Fruit fly (Drosophila melanogaster) whole organism, embryonic: ENCODE data around the gene GlcAT-P.

Experiments
- Adf1 ChIP-seq: fragments of 200-800 bp; sonication (Bioruptor generic); IDR thresholded peaks from 2 replicates; pipeline ENCODE4 v1.3.6; 2022; ENCODE audit warnings: missing biosample characterization, missing genetic modification characterization
- Bgb ChIP-seq: fragments of 200-800 bp; sonication (Bioruptor generic); IDR thresholded peaks from 2 replicates; pipeline ENCODE4 v1.3.6; 2022; ENCODE audit warnings: missing biosample characterization, missing genetic modification characterization; ENCODE audit not compliant: partially characterized antibody
- CG10209 ChIP-seq: fragments of 200-800 bp; sonication (Bioruptor generic); optimal IDR thresholded peaks from 3 replicates; lab custom pipeline; 2017; ENCODE audit warnings: missing biosample characterization, mild to moderate bottlenecking, missing genetic modification characterization, missing genetic modification reagents
- CG12391 ChIP-seq: fragments of 200-800 bp; sonication (Bioruptor generic); optimal IDR thresholded peaks from 3 replicates; lab custom pipeline; 2018; ENCODE audit warnings: missing biosample characterization, mild to moderate bottlenecking, missing genetic modification characterization, moderate library complexity
- CG13287 ChIP-seq: fragments of 200-800 bp; sonication (Bioruptor generic); IDR thresholded peaks from 2 replicates; pipeline ENCODE4 v1.3.6; 2022; ENCODE audit warnings: missing biosample characterization, missing genetic modification characterization; ENCODE audit not compliant: partially characterized antibody
- CG14965 ChIP-seq: fragments of 200-800 bp; sonication (Bioruptor generic); optimal IDR thresholded peaks from 2 replicates; lab custom pipeline; 2016; ENCODE audit warnings: missing biosample characterization, missing genetic modification characterization, borderline replicate concordance
- CG15696 ChIP-seq: fragments of 200-800 bp; sonication (Bioruptor generic); optimal IDR thresholded peaks from 2 replicates; lab custom pipeline; 2019; ENCODE audit warnings: missing biosample characterization, mild to moderate bottlenecking, missing genetic modification characterization, moderate library complexity
- CG17359 ChIP-seq: fragments of 200-800 bp; sonication (Bioruptor generic); optimal IDR thresholded peaks from 3 replicates; lab custom pipeline; 2018; ENCODE audit warnings: missing biosample characterization, mild to moderate bottlenecking, missing genetic modification characterization, moderate library complexity
- CG33557 ChIP-seq: fragments of 200-800 bp; sonication (Bioruptor generic); optimal IDR thresholded peaks from 2 replicates; lab custom pipeline; 2019; ENCODE audit warnings: missing biosample characterization, mild to moderate bottlenecking, missing genetic modification characterization, moderate library complexity
- CG34224 ChIP-seq: fragments of 200-800 bp; sonication (Bioruptor generic); IDR thresholded peaks from 3 replicates; pipeline ENCODE4 v1.3.6; 2022; ENCODE audit warnings: missing biosample characterization, missing genetic modification characterization; ENCODE audit not compliant: partially characterized antibody
- CG4360 ChIP-seq: fragments of 200-800 bp; sonication (Bioruptor generic); IDR thresholded peaks from 2 replicates; pipeline ENCODE4 v1.3.6; 2022; ENCODE audit warnings: missing biosample characterization, missing genetic modification characterization
- CG4730 ChIP-seq: fragments of 200-800 bp; sonication (Bioruptor generic); IDR thresholded peaks from 2 replicates; pipeline ENCODE4 v1.3.6; 2022; ENCODE audit warnings: missing biosample characterization, missing genetic modification characterization
- CG6765 ChIP-seq: fragments of 200-800 bp; sonication (Bioruptor generic); optimal IDR thresholded peaks from 3 replicates; lab custom pipeline; 2017; ENCODE audit warnings: missing biosample characterization, mild to moderate bottlenecking, missing genetic modification characterization
- CG7786 ChIP-seq: fragments of 200-800 bp; sonication (Bioruptor generic); optimal IDR thresholded peaks from 2 replicates; lab custom pipeline; 2016; ENCODE audit warnings: missing biosample characterization, missing genetic modification characterization
- CG7963 ChIP-seq: fragments of 200-800 bp; sonication (Bioruptor generic); IDR thresholded peaks from 3 replicates; pipeline ENCODE4 v1.3.6; 2022; ENCODE audit warnings: missing biosample characterization, missing genetic modification characterization; ENCODE audit not compliant: partially characterized antibody
- CG9817 ChIP-seq: fragments of 200-800 bp; sonication (Bioruptor generic); optimal IDR thresholded peaks from 2 replicates; lab custom pipeline; 2018; ENCODE audit warnings: missing biosample characterization, mild to moderate bottlenecking, missing genetic modification characterization, moderate library complexity
- Fer1 ChIP-seq: fragments of 200-800 bp; sonication (Bioruptor generic); optimal IDR thresholded peaks from 2 replicates; lab custom pipeline; 2017; ENCODE audit warnings: missing biosample characterization, mild to moderate bottlenecking, missing genetic modification characterization
- Fer3 ChIP-seq: fragments of 200-800 bp; sonication (Bioruptor generic); optimal IDR thresholded peaks from 2 replicates; lab custom pipeline; 2018; ENCODE audit warnings: missing biosample characterization, mild to moderate bottlenecking, missing genetic modification characterization, moderate library complexity
- Gug ChIP-seq: fragments of 200-800 bp; sonication (Bioruptor generic); IDR thresholded peaks from 4 replicates; pipeline ENCODE4 v1.3.6; 2022; ENCODE audit warnings: missing biosample characterization, missing genetic modification characterization
- H15 ChIP-seq: fragments of 200-800 bp; sonication (Bioruptor generic); IDR thresholded peaks from 3 replicates; pipeline ENCODE4 v1.3.6; 2022; ENCODE audit warnings: missing biosample characterization, missing genetic modification characterization
- Hmx ChIP-seq: fragments of 200-800 bp; sonication (Bioruptor generic); optimal IDR thresholded peaks from 2 replicates; lab custom pipeline; 2016; ENCODE audit warnings: missing biosample characterization, missing genetic modification characterization
- Hr78 ChIP-seq, 2 experiments: fragments of 200-800 bp in 1 of 2; fragments of >200 bp in 1 of 2; sonication (Bioruptor generic) in 1 of 2; optimal IDR thresholded peaks; 2 replicates each; lab custom pipeline; 2017 to 2019; ENCODE audit warnings: missing biosample characterization in 2 of 2, missing genetic modification characterization in 2 of 2, mild to moderate bottlenecking in 1 of 2, moderate library complexity in 1 of 2
- Hsf ChIP-seq: fragments of 200-800 bp; sonication (Bioruptor generic); optimal IDR thresholded peaks from 3 replicates; lab custom pipeline; 2016; ENCODE audit warnings: missing biosample characterization, missing genetic modification characterization
- Kr ChIP-seq: fragments of 200-800 bp; sonication (Bioruptor generic); optimal IDR thresholded peaks from 2 replicates; lab custom pipeline; 2017; ENCODE audit warnings: missing biosample characterization, mild to moderate bottlenecking, missing genetic modification characterization
- Max ChIP-seq: fragments of 200-800 bp; sonication (Bioruptor generic); optimal IDR thresholded peaks from 2 replicates; lab custom pipeline; 2016; ENCODE audit warnings: missing biosample characterization, mild to moderate bottlenecking, missing genetic modification characterization
- NC2α ChIP-seq: fragments of 200-800 bp; sonication (Bioruptor generic); optimal IDR thresholded peaks from 2 replicates; lab custom pipeline; 2016; ENCODE audit warnings: missing biosample characterization, missing genetic modification characterization
- Neu2 ChIP-seq: fragments of 200-800 bp; sonication (Bioruptor generic); optimal IDR thresholded peaks from 3 replicates; lab custom pipeline; 2016; ENCODE audit warnings: missing biosample characterization, missing genetic modification characterization, borderline replicate concordance
- Sry-δ ChIP-seq: fragments of 200-800 bp; sonication (Bioruptor generic); optimal IDR thresholded peaks from 2 replicates; lab custom pipeline; 2016; ENCODE audit warnings: missing biosample characterization, missing genetic modification characterization
- ac ChIP-seq: fragments of 200-800 bp; sonication (Bioruptor generic); optimal IDR thresholded peaks from 3 replicates; lab custom pipeline; 2017; ENCODE audit warnings: missing biosample characterization, mild to moderate bottlenecking, missing genetic modification characterization
- bbx ChIP-seq: fragments of 200-800 bp; sonication (Bioruptor generic); IDR thresholded peaks from 2 replicates; pipeline ENCODE4 v1.3.6; 2022; ENCODE audit warnings: missing biosample characterization, missing genetic modification characterization; ENCODE audit not compliant: partially characterized antibody
- bowl ChIP-seq: fragments of 200-800 bp; sonication (Bioruptor generic); IDR thresholded peaks from 2 replicates; pipeline ENCODE4 v1.3.6; 2022; ENCODE audit warnings: missing biosample characterization, missing genetic modification characterization
- br ChIP-seq: fragments of >200 bp; optimal IDR thresholded peaks from 2 replicates; lab custom pipeline; 2017
- crp ChIP-seq, 2 experiments: fragments of 200-800 bp; sonication (Bioruptor generic); optimal IDR thresholded peaks; 2 replicates in 1 of 2; 3 replicates in 1 of 2; lab custom pipeline; 2017; ENCODE audit warnings: missing biosample characterization in 2 of 2, missing genetic modification characterization in 2 of 2, mild to moderate bottlenecking in 1 of 2, moderate library complexity in 1 of 2
- exex ChIP-seq: fragments of 200-800 bp; sonication (Bioruptor generic); optimal IDR thresholded peaks from 4 replicates; lab custom pipeline; 2018; ENCODE audit warnings: missing biosample characterization, mild to moderate bottlenecking, missing genetic modification characterization, moderate library complexity
- fd3F ChIP-seq: fragments of 200-800 bp; sonication (Bioruptor generic); optimal IDR thresholded peaks from 2 replicates; lab custom pipeline; 2018; ENCODE audit warnings: missing biosample characterization, mild to moderate bottlenecking, missing genetic modification characterization, moderate library complexity
- fd64A ChIP-seq: fragments of 200-800 bp; sonication (Bioruptor generic); optimal IDR thresholded peaks from 3 replicates; lab custom pipeline; 2018; ENCODE audit warnings: missing biosample characterization, mild to moderate bottlenecking, missing genetic modification characterization
- hbn ChIP-seq: fragments of 200-800 bp; sonication (Bioruptor generic); IDR thresholded peaks from 2 replicates; pipeline ENCODE4 v1.3.6; 2022; ENCODE audit warnings: missing biosample characterization, missing genetic modification characterization; ENCODE audit not compliant: partially characterized antibody
- lola ChIP-seq, 3 experiments: fragments of >200 bp in 2 of 3; fragments of 200-800 bp in 1 of 3; sonication (Bioruptor generic) in 1 of 3; optimal IDR thresholded peaks; 2 replicates each; lab custom pipeline; 2017 to 2019; ENCODE audit warnings: missing biosample characterization in 3 of 3, missing genetic modification characterization in 3 of 3, mild to moderate bottlenecking in 1 of 3, moderate library complexity in 1 of 3
- mld ChIP-seq: fragments of 200-800 bp; sonication (Bioruptor generic); IDR thresholded peaks from 3 replicates; pipeline ENCODE4 v1.3.6; 2022; ENCODE audit warnings: missing biosample characterization, missing genetic modification characterization; ENCODE audit not compliant: partially characterized antibody
- odd ChIP-seq: fragments of 200-800 bp; sonication (Bioruptor generic); optimal IDR thresholded peaks from 2 replicates; lab custom pipeline; 2017; ENCODE audit warnings: missing biosample characterization, mild to moderate bottlenecking, missing genetic modification characterization
- pho ChIP-seq: fragments of 200-800 bp; sonication (Bioruptor generic); optimal IDR thresholded peaks from 2 replicates; lab custom pipeline; 2016; ENCODE audit warnings: missing biosample characterization, missing genetic modification characterization
- salm ChIP-seq: fragments of 200-800 bp; sonication (Bioruptor generic); optimal IDR thresholded peaks from 2 replicates; lab custom pipeline; 2018; ENCODE audit warnings: missing biosample characterization, mild to moderate bottlenecking, missing genetic modification characterization
- sisA ChIP-seq: fragments of 200-800 bp; sonication (Bioruptor generic); IDR thresholded peaks from 2 replicates; pipeline ENCODE4 v1.3.6; 2022; ENCODE audit warnings: missing biosample characterization, missing genetic modification characterization
- slou ChIP-seq: fragments of 200-800 bp; sonication (Bioruptor generic); optimal IDR thresholded peaks from 3 replicates; lab custom pipeline; 2016; ENCODE audit warnings: missing biosample characterization, missing genetic modification characterization
- tio ChIP-seq: fragments of 200-800 bp; sonication (Bioruptor generic); optimal IDR thresholded peaks from 2 replicates; lab custom pipeline; 2017; ENCODE audit warnings: missing biosample characterization, missing genetic modification characterization, inconsistent platforms
- tll ChIP-seq, 2 experiments: fragments of 200-800 bp in 1 of 2; fragments of >200 bp in 1 of 2; sonication (Bioruptor generic) in 1 of 2; optimal IDR thresholded peaks; 2 replicates each; lab custom pipeline; 2017 to 2019; ENCODE audit warnings: missing biosample characterization in 2 of 2, missing genetic modification characterization in 2 of 2, mild to moderate bottlenecking in 1 of 2, moderate library complexity in 1 of 2
- wek ChIP-seq: fragments of 200-800 bp; sonication (Bioruptor generic); optimal IDR thresholded peaks from 3 replicates; lab custom pipeline; 2018; ENCODE audit warnings: missing biosample characterization, mild to moderate bottlenecking, missing genetic modification characterization, moderate library complexity
- zfh1 ChIP-seq: fragments of 200-800 bp; sonication (Bioruptor generic); IDR thresholded peaks from 3 replicates; pipeline ENCODE4 v1.3.6; 2022; ENCODE audit warnings: missing biosample characterization, missing genetic modification characterization

GlcAT-P gene

dm6 chr3L:11210517-11210916 is 13.2 kb upstream of the GlcAT-P start, which contains the start of the genes Ube3a and CG7600 (continued):
- TF ChIP-seq Max (GFP tag; lab: Kevin White, UChicago) (no peak), Gug (GFP tag; lab: Robert Waterston, UW) (no peak), lola (GFP tag; optimal IDR thresholded peaks at IDR 0.05; lab: Kevin White, UChicago) (peak in 1 of 3 experiments; percentile 22), bowl (GFP tag; lab: Robert Waterston, UW) (no peak), Hmx (GFP tag; lab: Kevin White, UChicago) (no peak), CG34224 (GFP tag; lab: Robert Waterston, UW) (peak; percentile 100), fd64A (no peak), Hr78 (GFP tag; optimal IDR thresholded peaks at IDR 0.05; lab: Kevin White, UChicago) (no peak), bbx (GFP tag; lab: Robert Waterston, UW) (peak; percentile 100), tio (no peak), Hsf (peak; percentile 53), pho (GFP tag; lab: Kevin White, UChicago) (peak; percentile 70), CG13287 (peak; percentile 100), fd3F (GFP tag; lab: Kevin White, UChicago) (no peak), Adf1 (peak; percentile 46; the same call in 1 of the 2 replicates), br (no peak), crp (GFP tag; optimal IDR thresholded peaks at IDR 0.05; lab: Kevin White, UChicago) (peak; percentile 73 to 91), CG10209 (GFP tag; lab: Kevin White, UChicago) (peak; percentile 5), Neu2 (peak; percentile 24), tll (GFP tag; optimal IDR thresholded peaks at IDR 0.05; lab: Kevin White, UChicago) (peak in 1 of 2 experiments; percentile 43), CG15696 (tag; lab: Kevin White, UChicago) (no peak), CG6765 (GFP tag; lab: Kevin White, UChicago) (no peak), H15 (no peak), CG17359 (tag; lab: Kevin White, UChicago) (peak; percentile 75), odd (GFP tag; lab: Kevin White, UChicago) (no peak), zfh1 (GFP tag; lab: Robert Waterston, UW) (no peak), sisA (GFP tag; lab: Robert Waterston, UW) (no peak), Sry-δ (GFP tag; lab: Kevin White, UChicago) (peak; percentile 90), CG9817 (tag; lab: Kevin White, UChicago) (peak; percentile 7), CG7963 (GFP tag; lab: Robert Waterston, UW) (peak; percentile 100), CG14965 (no peak), CG7786 (GFP tag; lab: Kevin White, UChicago) (peak; percentile 63), NC2α (GFP tag; lab: Kevin White, UChicago) (no peak), Fer3 (tag; lab: Kevin White, UChicago) (peak; percentile 26), CG4360 (GFP tag; lab: Robert Waterston, UW) (no peak), CG12391 (tag; lab: Kevin White, UChicago) (peak; percentile 58), ac (peak; percentile 3), slou (GFP tag; lab: Kevin White, UChicago) (no peak), mld (GFP tag; lab: Robert Waterston, UW) (peak; percentile 100), Kr (no peak), hbn (GFP tag; lab: Robert Waterston, UW) (peak; percentile 99), exex (tag; lab: Kevin White, UChicago) (peak; percentile 65), salm (peak; percentile 28), wek (GFP tag; lab: Kevin White, UChicago) (no peak), Bgb (peak; percentile 100), CG4730 (GFP tag; lab: Robert Waterston, UW) (no peak), Fer1 (GFP tag; lab: Kevin White, UChicago) (peak; percentile 69), CG33557 (peak; percentile 55)
